Worm (Caenorhabditis elegans) whole organism, L1 larva: ENCODE measurements around the gene hpo-30.
A peak's percentile ranks its signal among the peaks of the same experiment; 100 is the strongest.

ENCODE experiments used
- C04F5.9 ChIP-seq: sonication (generic microtip); optimal IDR thresholded peaks from 2 replicates; lab custom pipeline; 2016; ENCODE audit warnings: missing genetic modification characterization, missing compliant biosample characterization
- C16A3.4 ChIP-seq: fragments of 150-350 bp; optimal IDR thresholded peaks from 2 replicates; lab custom pipeline; 2014; ENCODE audit warnings: missing biosample characterization, missing genetic modification characterization
- C34B4.2 ChIP-seq: sonication (generic microtip); optimal IDR thresholded peaks from 2 replicates; lab custom pipeline; 2017; ENCODE audit warnings: mild to moderate bottlenecking, missing genetic modification characterization, missing compliant biosample characterization
- Y116A8C.19 ChIP-seq: sonication (generic microtip); optimal IDR thresholded peaks from 2 replicates; lab custom pipeline; 2016; ENCODE audit warnings: missing compliant biosample characterization, missing genetic modification characterization, borderline replicate concordance
- aha-1 ChIP-seq: fragments of 150-350 bp; optimal IDR thresholded peaks from 2 replicates; lab custom pipeline; 2014; ENCODE audit warnings: missing biosample characterization, missing genetic modification characterization
- aly-2 ChIP-seq: fragments of 150-350 bp; optimal IDR thresholded peaks from 2 replicates; lab custom pipeline; 2014; ENCODE audit warnings: missing biosample characterization, missing genetic modification characterization
- blmp-1 ChIP-seq: fragments of 150-350 bp; optimal IDR thresholded peaks from 2 replicates; lab custom pipeline; 2014; ENCODE audit warnings: missing biosample characterization, missing genetic modification characterization
- ceh-63 ChIP-seq: fragments of 200-800 bp; sonication (Bioruptor generic); optimal IDR thresholded peaks from 2 replicates; lab custom pipeline; 2018; ENCODE audit warnings: mild to moderate bottlenecking, missing genetic modification characterization, missing compliant biosample characterization
- ceh-88 ChIP-seq: fragments of 200-800 bp; sonication (Bioruptor generic); IDR thresholded peaks from 2 replicates; pipeline ENCODE4 v1.3.6; 2022; ENCODE audit warnings: missing genetic modification characterization, missing compliant biosample characterization
- ces-1 ChIP-seq: fragments of 150-350 bp; optimal IDR thresholded peaks from 2 replicates; lab custom pipeline; 2014; ENCODE audit warnings: missing biosample characterization, missing genetic modification reagents, missing genetic modification characterization
- efl-1 ChIP-seq, 4 experiments: fragments of 150-350 bp; optimal IDR thresholded peaks in 3 of 4; peaks in 1 of 4; 1 replicate in 1 of 4; 2 replicates in 3 of 4; lab custom pipeline; 2014; ENCODE audit warnings: missing biosample characterization in 2 of 4, missing genetic modification characterization in 2 of 4, missing genetic modification reagents in 2 of 4
- elt-3 ChIP-seq, 6 experiments: fragments of 150-350 bp in 1 of 6; sonication (generic microtip); optimal IDR thresholded peaks; 2 replicates each; lab custom pipeline; 2017 to 2018; ENCODE audit warnings: missing biosample characterization in 6 of 6, missing genetic modification characterization in 6 of 6, inconsistent platforms in 1 of 6
- ets-5 ChIP-seq: fragments of 200-800 bp; sonication (Bioruptor generic); IDR thresholded peaks from 2 replicates; pipeline ENCODE4 v1.3.6; 2022; ENCODE audit warnings: missing genetic modification characterization, missing compliant biosample characterization
- fkh-4 ChIP-seq: sonication (generic microtip); optimal IDR thresholded peaks from 2 replicates; lab custom pipeline; 2016; ENCODE audit warnings: missing compliant biosample characterization, missing genetic modification characterization, borderline replicate concordance
- fkh-8 ChIP-seq: sonication (generic microtip); optimal IDR thresholded peaks from 2 replicates; lab custom pipeline; 2016; ENCODE audit warnings: mild to moderate bottlenecking, missing genetic modification characterization, missing compliant biosample characterization
- hlh-17 ChIP-seq: fragments of 200-800 bp; sonication (Bioruptor generic); optimal IDR thresholded peaks from 2 replicates; lab custom pipeline; 2018; ENCODE audit warnings: missing genetic modification characterization, mild to moderate bottlenecking, missing compliant biosample characterization, moderate library complexity, borderline replicate concordance
- hlh-4 ChIP-seq: sonication (generic microtip); optimal IDR thresholded peaks from 2 replicates; lab custom pipeline; 2016; ENCODE audit warnings: mild to moderate bottlenecking, missing genetic modification characterization, missing compliant biosample characterization
- hpl-2 ChIP-seq: fragments of 150-350 bp; optimal IDR thresholded peaks from 2 replicates; lab custom pipeline; 2014; ENCODE audit warnings: missing biosample characterization, missing genetic modification reagents, missing genetic modification characterization
- irx-1 ChIP-seq: sonication (generic microtip); optimal IDR thresholded peaks from 2 replicates; lab custom pipeline; 2016; ENCODE audit warnings: missing genetic modification characterization, missing compliant biosample characterization
- lin-13 ChIP-seq: fragments of 150-350 bp; optimal IDR thresholded peaks from 2 replicates; lab custom pipeline; 2014; ENCODE audit warnings: missing biosample characterization, missing genetic modification reagents, missing genetic modification characterization
- lir-3 ChIP-seq: sonication (generic microtip); optimal IDR thresholded peaks from 2 replicates; lab custom pipeline; 2016; ENCODE audit warnings: mild to moderate bottlenecking, missing genetic modification characterization, moderate library complexity, missing compliant biosample characterization; ENCODE audit not compliant: poor library complexity
- mab-9 ChIP-seq: fragments of 200-800 bp; sonication (Bioruptor generic); IDR thresholded peaks from 2 replicates; pipeline ENCODE4 v1.3.6; 2022; ENCODE audit warnings: missing genetic modification reagents, missing genetic modification characterization, missing compliant biosample characterization
- nhr-11 ChIP-seq: fragments of 150-350 bp; optimal IDR thresholded peaks from 2 replicates; lab custom pipeline; 2014; ENCODE audit warnings: missing biosample characterization, missing genetic modification characterization
- nhr-12 ChIP-seq: sonication (generic microtip); optimal IDR thresholded peaks from 2 replicates; lab custom pipeline; 2017; ENCODE audit warnings: missing biosample characterization, missing genetic modification characterization
- nhr-20 ChIP-seq: sonication (generic microtip); optimal IDR thresholded peaks from 2 replicates; lab custom pipeline; 2016; ENCODE audit warnings: mild to moderate bottlenecking, missing genetic modification characterization, missing compliant biosample characterization
- nhr-71 ChIP-seq: sonication (generic microtip); optimal IDR thresholded peaks from 2 replicates; lab custom pipeline; 2016; ENCODE audit warnings: mild to moderate bottlenecking, missing genetic modification characterization, moderate library complexity, missing compliant biosample characterization
- nhr-90 ChIP-seq: sonication (generic microtip); optimal IDR thresholded peaks from 2 replicates; lab custom pipeline; 2016; ENCODE audit warnings: mild to moderate bottlenecking, missing genetic modification characterization, missing compliant biosample characterization; ENCODE audit not compliant: poor library complexity
- pag-3 ChIP-seq: sonication (generic microtip); optimal IDR thresholded peaks from 2 replicates; lab custom pipeline; 2017; ENCODE audit warnings: missing genetic modification characterization, mild to moderate bottlenecking, missing compliant biosample characterization, antibody characterized with exemption, borderline replicate concordance; ENCODE audit not compliant: insufficient read depth
- pax-3 ChIP-seq: fragments of 200-800 bp; sonication (Bioruptor generic); optimal IDR thresholded peaks from 2 replicates; lab custom pipeline; 2018; ENCODE audit warnings: mild to moderate bottlenecking, missing genetic modification characterization, moderate library complexity, missing compliant biosample characterization
- pqm-1 ChIP-seq: sonication (generic microtip); optimal IDR thresholded peaks from 3 replicates; lab custom pipeline; 2017; ENCODE audit warnings: missing biosample characterization, missing genetic modification characterization
- rnt-1 ChIP-seq: sonication (generic microtip); optimal IDR thresholded peaks from 2 replicates; lab custom pipeline; 2016; ENCODE audit warnings: mild to moderate bottlenecking, missing genetic modification characterization, moderate library complexity, missing compliant biosample characterization
- skn-1 ChIP-seq: fragments of 150-350 bp; optimal IDR thresholded peaks from 2 replicates; lab custom pipeline; 2014; ENCODE audit warnings: missing biosample characterization, missing genetic modification characterization
- sptf-1 ChIP-seq: fragments of 150-350 bp; optimal IDR thresholded peaks from 2 replicates; lab custom pipeline; 2014; ENCODE audit warnings: missing biosample characterization, missing genetic modification characterization
- tlp-1 ChIP-seq: fragments of 150-350 bp; optimal IDR thresholded peaks from 2 replicates; lab custom pipeline; 2014; ENCODE audit warnings: missing biosample characterization, missing genetic modification characterization
- unc-130 ChIP-seq: fragments of 150-350 bp; optimal IDR thresholded peaks from 2 replicates; lab custom pipeline; 2017; ENCODE audit warnings: missing biosample characterization, missing genetic modification characterization, inconsistent platforms
- unc-30 ChIP-seq: sonication (generic microtip); optimal IDR thresholded peaks from 2 replicates; lab custom pipeline; 2017; ENCODE audit warnings: missing biosample characterization, missing genetic modification characterization
- unc-62 ChIP-seq: fragments of 150-350 bp; optimal IDR thresholded peaks from 2 replicates; lab custom pipeline; 2014; ENCODE audit warnings: missing biosample characterization, missing genetic modification reagents, missing genetic modification characterization
- unc-86 ChIP-seq: sonication (generic microtip); optimal IDR thresholded peaks from 2 replicates; lab custom pipeline; 2016; ENCODE audit warnings: missing genetic modification characterization, missing compliant biosample characterization
- xbp-1 ChIP-seq: sonication (generic microtip); optimal IDR thresholded peaks from 2 replicates; lab custom pipeline; 2016; ENCODE audit warnings: missing genetic modification characterization, missing compliant biosample characterization
- zag-1 ChIP-seq: fragments of 150-350 bp; optimal IDR thresholded peaks from 2 replicates; lab custom pipeline; 2014; ENCODE audit warnings: missing biosample characterization, missing genetic modification characterization
- zip-4 ChIP-seq: fragments of 200-800 bp; sonication (Bioruptor generic); optimal IDR thresholded peaks from 2 replicates; lab custom pipeline; 2018; ENCODE audit warnings: mild to moderate bottlenecking, missing genetic modification characterization, moderate library complexity, missing compliant biosample characterization
- ztf-11 ChIP-seq, 2 experiments: sonication (generic microtip); optimal IDR thresholded peaks; 2 replicates each; lab custom pipeline; 2016 to 2017; ENCODE audit warnings: missing genetic modification characterization in 2 of 2, missing biosample characterization in 1 of 2, missing compliant biosample characterization in 1 of 2

Gene hpo-30

DNA sequence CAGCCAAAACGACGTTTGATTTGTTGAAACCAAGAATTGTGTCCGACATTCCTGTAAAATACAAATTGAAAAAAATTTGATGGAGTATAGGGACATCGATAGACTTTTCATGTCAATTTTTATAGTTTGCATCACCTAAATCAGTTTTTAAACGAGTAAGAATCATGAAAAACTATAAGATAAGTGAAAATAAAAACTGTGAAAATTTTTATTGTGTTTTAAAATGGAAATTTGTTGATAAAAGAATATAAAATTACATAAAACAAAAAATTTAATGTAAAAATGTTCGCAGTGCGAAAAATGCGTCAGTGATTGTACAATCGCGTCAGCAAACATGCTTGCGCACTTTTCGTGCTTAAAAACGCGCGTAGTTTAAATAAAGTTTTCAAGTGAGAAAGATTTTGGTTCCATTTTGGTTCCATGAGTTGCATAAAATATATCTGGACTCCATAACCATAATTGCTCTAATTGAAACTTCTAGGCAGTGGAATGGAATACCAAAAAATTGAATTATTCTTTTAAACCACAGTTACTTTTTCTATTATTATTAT is 33.3 kb upstream of the hpo-30 start, which contains the start of gene tomm-20 (continued):
- peak; percentile 97 for TF ChIP-seq nhr-90 (tag; lab: Kevin White, UChicago)
- TF ChIP-seq unc-86 (tag; lab: Kevin White, UChicago), result peak; percentile 92
- TF ChIP-seq ztf-11 (tag; optimal IDR thresholded peaks at IDR 0.05; lab: Kevin White, UChicago), result peak in 1 of 2 experiments; percentile 79
- TF ChIP-seq pag-3 (tag; lab: Kevin White, UChicago), result peak; percentile 52
- peak; percentile 65 for TF ChIP-seq fkh-4
- TF ChIP-seq C04F5.9 (tag; lab: Kevin White, UChicago), result peak; percentile 62
- no peak for TF ChIP-seq unc-30 (tag; lab: Kevin White, UChicago)
- TF ChIP-seq lir-3 (tag; lab: Kevin White, UChicago), result peak; percentile 79
- peak; percentile 90 for TF ChIP-seq skn-1
- TF ChIP-seq blmp-1 (tag; lab: Kevin White, UChicago), result peak; percentile 87
- TF ChIP-seq unc-130, result peak; percentile 93
- peak; percentile 89 for TF ChIP-seq mab-9 (GFP tag; lab: Robert Waterston, UW)
- TF ChIP-seq zag-1 (tag; lab: Kevin White, UChicago), result peak; percentile 68
- peak; percentile 88 for TF ChIP-seq aly-2 (tag; lab: Kevin White, UChicago)
- TF ChIP-seq sptf-1 (tag; lab: Kevin White, UChicago), result no peak
- TF ChIP-seq tlp-1 (tag; lab: Kevin White, UChicago), result no peak
- no peak for TF ChIP-seq ets-5 (GFP tag; lab: Robert Waterston, UW)
- TF ChIP-seq xbp-1 (tag; lab: Kevin White, UChicago), result peak; percentile 93
- TF ChIP-seq pqm-1 (tag; lab: Kevin White, UChicago), result no peak
- peak; percentile 69 for TF ChIP-seq hpl-2 (GFP tag; lab: Kevin White, UChicago)
- no peak for TF ChIP-seq nhr-12 (tag; lab: Kevin White, UChicago)
- TF ChIP-seq hlh-4 (tag; lab: Kevin White, UChicago), result no peak
- TF ChIP-seq C34B4.2 (tag; lab: Kevin White, UChicago), result peak; percentile 34
- TF ChIP-seq elt-3 (tag; optimal IDR thresholded peaks at IDR 0.05; lab: Kevin White, UChicago), result peak in 3 of 6 experiments; percentile 74 to 94 (median 94)
- no peak for TF ChIP-seq ceh-63
- TF ChIP-seq unc-62 (GFP tag; lab: Kevin White, UChicago), result no peak
- peak; percentile 86 for TF ChIP-seq fkh-8
- TF ChIP-seq efl-1 (optimal IDR thresholded peaks at IDR 0.05; lab: Kevin White, UChicago), result peak; percentile 98 to 99
- peak; percentile 98 to 100 for TF ChIP-seq efl-1 (GFP tag; optimal IDR thresholded peaks at IDR 0.05 in 1 of 2; lab: Kevin White, UChicago)
- TF ChIP-seq Y116A8C.19 (tag; lab: Kevin White, UChicago), result no peak
- TF ChIP-seq lin-13 (GFP tag; lab: Kevin White, UChicago), result peak; percentile 92
- peak; percentile 95 for TF ChIP-seq nhr-20 (tag; lab: Kevin White, UChicago)
- TF ChIP-seq aha-1 (tag; lab: Kevin White, UChicago), result peak; percentile 69
- no peak for TF ChIP-seq hlh-17 (GFP tag; lab: Kevin White, UChicago)
- TF ChIP-seq C16A3.4 (tag; lab: Kevin White, UChicago), result peak; percentile 96
- TF ChIP-seq ces-1 (GFP tag; lab: Kevin White, UChicago), result no peak
- peak; percentile 89 for TF ChIP-seq irx-1 (tag; lab: Kevin White, UChicago)
- peak; percentile 59; the same call in 1 of the 2 replicates for TF ChIP-seq ceh-88 (GFP tag; lab: Robert Waterston, UW)
- peak; percentile 96 for TF ChIP-seq rnt-1 (tag; lab: Kevin White, UChicago)
- peak; percentile 97 for TF ChIP-seq nhr-71
- peak; percentile 88 for TF ChIP-seq nhr-11 (tag; lab: Kevin White, UChicago)
- TF ChIP-seq pax-3 (tag; lab: Kevin White, UChicago), result peak; percentile 95
- TF ChIP-seq zip-4 (GFP tag; lab: Kevin White, UChicago), result peak; percentile 83
